Worm (Caenorhabditis elegans) whole organism, L1 larva: ENCODE results near the gene nhr-96.

Experiments used
- F16B12.6 ChIP-seq: fragments of 150-350 bp; optimal IDR thresholded peaks from 2 replicates; lab custom pipeline; 2014; ENCODE audit warnings: missing biosample characterization, missing genetic modification characterization
- alr-1 ChIP-seq: fragments of 200-800 bp; sonication (Bioruptor generic); optimal IDR thresholded peaks from 2 replicates; lab custom pipeline; 2018; ENCODE audit warnings: borderline replicate concordance, mild to moderate bottlenecking, missing genetic modification characterization, missing compliant biosample characterization
- blmp-1 ChIP-seq: fragments of 150-350 bp; optimal IDR thresholded peaks from 2 replicates; lab custom pipeline; 2014; ENCODE audit warnings: missing biosample characterization, missing genetic modification characterization
- ceh-8 ChIP-seq: fragments of 200-800 bp; sonication (Bioruptor generic); optimal IDR thresholded peaks from 2 replicates; lab custom pipeline; 2018; ENCODE audit warnings: mild to moderate bottlenecking, missing genetic modification characterization, moderate library complexity, missing compliant biosample characterization
- ceh-82 ChIP-seq, 3 experiments: fragments of 150-350 bp in 1 of 3; sonication (generic microtip) in 2 of 3; optimal IDR thresholded peaks; 2 replicates each; lab custom pipeline; 2014 to 2017; ENCODE audit warnings: missing biosample characterization in 3 of 3, missing genetic modification characterization in 3 of 3
- ceh-90 ChIP-seq: sonication (generic microtip); optimal IDR thresholded peaks from 2 replicates; lab custom pipeline; 2016; ENCODE audit warnings: missing genetic modification characterization, missing compliant biosample characterization
- ces-1 ChIP-seq: fragments of 150-350 bp; optimal IDR thresholded peaks from 2 replicates; lab custom pipeline; 2014; ENCODE audit warnings: missing biosample characterization, missing genetic modification reagents, missing genetic modification characterization
- dpl-1 ChIP-seq, 3 experiments: fragments of 150-350 bp in 2 of 3; sonication (generic microtip) in 1 of 3; optimal IDR thresholded peaks; 2 replicates each; lab custom pipeline; 2014 to 2017; ENCODE audit warnings: missing biosample characterization in 3 of 3, missing genetic modification characterization in 3 of 3, missing genetic modification reagents in 3 of 3
- efl-1 ChIP-seq, 4 experiments: fragments of 150-350 bp; optimal IDR thresholded peaks in 3 of 4; peaks in 1 of 4; 1 replicate in 1 of 4; 2 replicates in 3 of 4; lab custom pipeline; 2014; ENCODE audit warnings: missing biosample characterization in 2 of 4, missing genetic modification characterization in 2 of 4, missing genetic modification reagents in 2 of 4
- ets-5 ChIP-seq: fragments of 200-800 bp; sonication (Bioruptor generic); IDR thresholded peaks from 2 replicates; pipeline ENCODE4 v1.3.6; 2022; ENCODE audit warnings: missing genetic modification characterization, missing compliant biosample characterization
- fkh-10 ChIP-seq: sonication (generic microtip); optimal IDR thresholded peaks from 2 replicates; lab custom pipeline; 2017; ENCODE audit warnings: missing biosample characterization, missing genetic modification reagents, missing genetic modification characterization
- fkh-8 ChIP-seq: sonication (generic microtip); optimal IDR thresholded peaks from 2 replicates; lab custom pipeline; 2016; ENCODE audit warnings: mild to moderate bottlenecking, missing genetic modification characterization, missing compliant biosample characterization
- fos-1 ChIP-seq: fragments of 150-350 bp; optimal IDR thresholded peaks from 2 replicates; lab custom pipeline; 2014; ENCODE audit warnings: missing biosample characterization, missing genetic modification characterization
- lin-13 ChIP-seq: fragments of 150-350 bp; optimal IDR thresholded peaks from 2 replicates; lab custom pipeline; 2014; ENCODE audit warnings: missing biosample characterization, missing genetic modification reagents, missing genetic modification characterization
- lin-15B ChIP-seq: fragments of 150-350 bp; sonication (generic microtip); optimal IDR thresholded peaks from 3 replicates; lab custom pipeline; 2014; ENCODE audit warnings: missing biosample characterization, missing genetic modification characterization
- mef-2 ChIP-seq: fragments of 150-350 bp; optimal IDR thresholded peaks from 2 replicates; lab custom pipeline; 2014; ENCODE audit warnings: missing biosample characterization, missing genetic modification characterization
- nhr-12 ChIP-seq: sonication (generic microtip); optimal IDR thresholded peaks from 2 replicates; lab custom pipeline; 2017; ENCODE audit warnings: missing biosample characterization, missing genetic modification characterization
- nhr-20 ChIP-seq: sonication (generic microtip); optimal IDR thresholded peaks from 2 replicates; lab custom pipeline; 2016; ENCODE audit warnings: mild to moderate bottlenecking, missing genetic modification characterization, missing compliant biosample characterization
- nhr-71 ChIP-seq: sonication (generic microtip); optimal IDR thresholded peaks from 2 replicates; lab custom pipeline; 2016; ENCODE audit warnings: mild to moderate bottlenecking, missing genetic modification characterization, moderate library complexity, missing compliant biosample characterization
- nhr-76 ChIP-seq: sonication (generic microtip); optimal IDR thresholded peaks from 2 replicates; lab custom pipeline; 2017; ENCODE audit warnings: missing biosample characterization, missing genetic modification characterization
- nhr-77 ChIP-seq: fragments of 150-350 bp; optimal IDR thresholded peaks from 2 replicates; lab custom pipeline; 2014; ENCODE audit warnings: missing biosample characterization, missing genetic modification characterization
- nhr-90 ChIP-seq: sonication (generic microtip); optimal IDR thresholded peaks from 2 replicates; lab custom pipeline; 2016; ENCODE audit warnings: mild to moderate bottlenecking, missing genetic modification characterization, missing compliant biosample characterization; ENCODE audit not compliant: poor library complexity
- pax-3 ChIP-seq: fragments of 200-800 bp; sonication (Bioruptor generic); optimal IDR thresholded peaks from 2 replicates; lab custom pipeline; 2018; ENCODE audit warnings: mild to moderate bottlenecking, missing genetic modification characterization, moderate library complexity, missing compliant biosample characterization
- pqm-1 ChIP-seq: sonication (generic microtip); optimal IDR thresholded peaks from 3 replicates; lab custom pipeline; 2017; ENCODE audit warnings: missing biosample characterization, missing genetic modification characterization
- skn-1 ChIP-seq: fragments of 150-350 bp; optimal IDR thresholded peaks from 2 replicates; lab custom pipeline; 2014; ENCODE audit warnings: missing biosample characterization, missing genetic modification characterization
- sup-37 ChIP-seq: fragments of 200-800 bp; sonication (Bioruptor generic); optimal IDR thresholded peaks from 2 replicates; lab custom pipeline; 2018; ENCODE audit warnings: mild to moderate bottlenecking, missing genetic modification characterization, missing compliant biosample characterization
- swsn-7 ChIP-seq: sonication (generic microtip); optimal IDR thresholded peaks from 2 replicates; lab custom pipeline; 2016; ENCODE audit warnings: missing genetic modification characterization, missing compliant biosample characterization
- tbx-2 ChIP-seq: sonication (generic microtip); optimal IDR thresholded peaks from 2 replicates; lab custom pipeline; 2016; ENCODE audit warnings: missing genetic modification characterization, missing compliant biosample characterization
- unc-130 ChIP-seq: fragments of 150-350 bp; optimal IDR thresholded peaks from 2 replicates; lab custom pipeline; 2017; ENCODE audit warnings: missing biosample characterization, missing genetic modification characterization, inconsistent platforms
- unc-30 ChIP-seq: sonication (generic microtip); optimal IDR thresholded peaks from 2 replicates; lab custom pipeline; 2017; ENCODE audit warnings: missing biosample characterization, missing genetic modification characterization
- unc-62 ChIP-seq: fragments of 150-350 bp; optimal IDR thresholded peaks from 2 replicates; lab custom pipeline; 2014; ENCODE audit warnings: missing biosample characterization, missing genetic modification reagents, missing genetic modification characterization
- unc-86 ChIP-seq: sonication (generic microtip); optimal IDR thresholded peaks from 2 replicates; lab custom pipeline; 2016; ENCODE audit warnings: missing genetic modification characterization, missing compliant biosample characterization
- xbp-1 ChIP-seq: sonication (generic microtip); optimal IDR thresholded peaks from 2 replicates; lab custom pipeline; 2016; ENCODE audit warnings: missing genetic modification characterization, missing compliant biosample characterization
- zip-4 ChIP-seq: fragments of 200-800 bp; sonication (Bioruptor generic); optimal IDR thresholded peaks from 2 replicates; lab custom pipeline; 2018; ENCODE audit warnings: mild to moderate bottlenecking, missing genetic modification characterization, moderate library complexity, missing compliant biosample characterization

Gene nhr-96

DNA sequence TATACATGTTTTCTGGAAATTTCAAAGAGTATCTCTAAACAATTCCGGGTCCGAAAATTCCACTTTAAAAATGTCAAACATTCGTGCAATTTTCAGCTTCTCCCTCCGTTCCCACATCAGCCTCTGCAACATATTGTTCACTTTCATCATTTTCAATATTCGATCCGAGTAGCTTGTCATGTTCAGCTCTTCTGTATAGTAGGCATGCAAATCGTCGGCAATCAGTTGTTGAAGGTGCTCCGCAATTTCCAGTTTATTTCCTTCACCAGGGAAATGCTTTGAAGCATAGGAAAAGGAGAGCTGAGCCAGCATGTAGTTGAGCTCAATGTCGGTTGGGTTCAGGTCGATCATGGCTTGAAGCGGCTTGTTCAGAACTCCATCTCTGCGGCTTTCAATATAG lies 31.6 kb downstream of the nhr-96 start:
- TF ChIP-seq swsn-7 (no peak), efl-1 (optimal IDR thresholded peaks at IDR 0.05; lab: Kevin White, UChicago) (no peak), efl-1 (GFP tag; optimal IDR thresholded peaks at IDR 0.05 in 1 of 2; lab: Kevin White, UChicago) (peak in 1 of 2 experiments; percentile 88)

ce11 chrV:2266958-2267357 lies 33.7 kb downstream of the nhr-96 start, which contains the start of gene nhr-275:
Gene nhr-275 (minus strand): TSS chrV:2267058.
- TF ChIP-seq lin-13 (GFP tag; lab: Kevin White, UChicago) (no peak), lin-15B (no peak), ceh-82 (tag; optimal IDR thresholded peaks at IDR 0.05; lab: Kevin White, UChicago) (no peak), blmp-1 (tag; lab: Kevin White, UChicago) (no peak)

ce11 chrV:2271750-2272149 lies 38.5 kb downstream of the nhr-96 start, which contains the start of gene Y5H2A.1:
Gene Y5H2A.1 (minus strand): TSS chrV:2271850.
- no peak for TF ChIP-seq nhr-77 (tag; lab: Kevin White, UChicago)
- no peak for TF ChIP-seq unc-62 (GFP tag; lab: Kevin White, UChicago)
- no peak for TF ChIP-seq skn-1
- TF ChIP-seq nhr-20 = no peak
- no peak for TF ChIP-seq nhr-12 (tag; lab: Kevin White, UChicago)
- no peak for TF ChIP-seq zip-4 (GFP tag; lab: Kevin White, UChicago)
- no peak for TF ChIP-seq ceh-82 (tag; optimal IDR thresholded peaks at IDR 0.05; lab: Kevin White, UChicago)
- no peak for TF ChIP-seq unc-130
- TF ChIP-seq unc-86 (tag; lab: Kevin White, UChicago) = no peak
- TF ChIP-seq unc-30 (tag; lab: Kevin White, UChicago) = no peak
- TF ChIP-seq ets-5 (GFP tag; lab: Robert Waterston, UW) = no peak
- TF ChIP-seq F16B12.6 (tag; lab: Kevin White, UChicago) = no peak
- TF ChIP-seq swsn-7 = no peak
- TF ChIP-seq mef-2 (tag; lab: Kevin White, UChicago) = no peak

- TF ChIP-seq nhr-77 (tag; lab: Kevin White, UChicago) (no peak), nhr-90 (no peak), fkh-10 (GFP tag; lab: Kevin White, UChicago) (no peak), dpl-1 (GFP tag; optimal IDR thresholded peaks at IDR 0.05; lab: Kevin White, UChicago) (no peak), swsn-7 (no peak), ces-1 (GFP tag; lab: Kevin White, UChicago) (no peak), pqm-1 (tag; lab: Kevin White, UChicago) (no peak), efl-1 (optimal IDR thresholded peaks at IDR 0.05; lab: Kevin White, UChicago) (no peak), efl-1 (GFP tag; optimal IDR thresholded peaks at IDR 0.05 in 1 of 2; lab: Kevin White, UChicago) (no peak), nhr-76 (tag; lab: Kevin White, UChicago) (no peak), fkh-8 (no peak), nhr-71 (no peak), pax-3 (tag; lab: Kevin White, UChicago) (no peak), ceh-8 (GFP tag; lab: Kevin White, UChicago) (no peak), sup-37 (GFP tag; lab: Kevin White, UChicago) (no peak), alr-1 (tag; lab: Kevin White, UChicago) (no peak), xbp-1 (tag; lab: Kevin White, UChicago) (no peak), unc-62 (GFP tag; lab: Kevin White, UChicago) (no peak), fos-1 (tag; lab: Kevin White, UChicago) (no peak), tbx-2 (no peak), ceh-90 (tag; lab: Kevin White, UChicago) (no peak)
- TF ChIP-seq, all 84 proteins: peak for 0
Observed at ce11 chrV:2274253-2274892, 41.1 kb downstream of the nhr-96 start, which contains the start of the genes Y5H2A.4 and abu-4. Gene Y5H2A.4 (minus strand): TSS chrV:2274353. Gene abu-4 (plus strand): TSS chrV:2274842.
